Fruit fly (Drosophila melanogaster) whole organism: ENCODE measurements around the gene alpha-Man-Ia.

Experiments
- Dll ChIP-seq: fragments of >200 bp; optimal IDR thresholded peaks from 2 replicates; lab custom pipeline; 2017
- psq ChIP-seq: fragments of >200 bp; optimal IDR thresholded peaks from 2 replicates; lab custom pipeline; 2017
- usp ChIP-seq: fragments of >200 bp; optimal IDR thresholded peaks from 2 replicates; lab custom pipeline; 2017; ENCODE audit warnings: missing biosample characterization, missing genetic modification characterization, mixed read lengths

- TF ChIP-seq psq (no peak), Dll (lab: Kevin White, UChicago) (no peak), usp (GFP tag; lab: Kevin White, UChicago) (no peak)
These were observed 38.9 kb upstream of the alpha-Man-Ia start for dm6 chrX:10364556-10365227.
